Worm (Caenorhabditis elegans) whole organism, L1 larva: ENCODE data around the gene Y22D7AR.6.

ENCODE experiments used
- C16A3.4 ChIP-seq: fragments of 150-350 bp; optimal IDR thresholded peaks from 2 replicates; lab custom pipeline; 2014; ENCODE audit warnings: missing biosample characterization, missing genetic modification characterization
- alr-1 ChIP-seq: fragments of 200-800 bp; sonication (Bioruptor generic); optimal IDR thresholded peaks from 2 replicates; lab custom pipeline; 2018; ENCODE audit warnings: borderline replicate concordance, mild to moderate bottlenecking, missing genetic modification characterization, missing compliant biosample characterization
- aly-2 ChIP-seq: fragments of 150-350 bp; optimal IDR thresholded peaks from 2 replicates; lab custom pipeline; 2014; ENCODE audit warnings: missing biosample characterization, missing genetic modification characterization
- ama-1 ChIP-seq: fragments of 150-350 bp; optimal IDR thresholded peaks from 2 replicates; lab custom pipeline; 2014
- ceh-63 ChIP-seq: fragments of 200-800 bp; sonication (Bioruptor generic); optimal IDR thresholded peaks from 2 replicates; lab custom pipeline; 2018; ENCODE audit warnings: mild to moderate bottlenecking, missing genetic modification characterization, missing compliant biosample characterization
- ceh-8 ChIP-seq: fragments of 200-800 bp; sonication (Bioruptor generic); optimal IDR thresholded peaks from 2 replicates; lab custom pipeline; 2018; ENCODE audit warnings: mild to moderate bottlenecking, missing genetic modification characterization, moderate library complexity, missing compliant biosample characterization
- ceh-88 ChIP-seq: fragments of 200-800 bp; sonication (Bioruptor generic); IDR thresholded peaks from 2 replicates; pipeline ENCODE4 v1.3.6; 2022; ENCODE audit warnings: missing genetic modification characterization, missing compliant biosample characterization
- ceh-90 ChIP-seq: sonication (generic microtip); optimal IDR thresholded peaks from 2 replicates; lab custom pipeline; 2016; ENCODE audit warnings: missing genetic modification characterization, missing compliant biosample characterization
- dsc-1 ChIP-seq: sonication (generic microtip); optimal IDR thresholded peaks from 2 replicates; lab custom pipeline; 2016; ENCODE audit warnings: mild to moderate bottlenecking, missing genetic modification characterization, missing compliant biosample characterization
- efl-1 ChIP-seq, 4 experiments: fragments of 150-350 bp; optimal IDR thresholded peaks in 3 of 4; peaks in 1 of 4; 1 replicate in 1 of 4; 2 replicates in 3 of 4; lab custom pipeline; 2014; ENCODE audit warnings: missing biosample characterization in 2 of 4, missing genetic modification characterization in 2 of 4, missing genetic modification reagents in 2 of 4
- efl-3 ChIP-seq: fragments of 200-800 bp; sonication (Bioruptor generic); optimal IDR thresholded peaks from 2 replicates; lab custom pipeline; 2018; ENCODE audit warnings: mild to moderate bottlenecking, missing genetic modification characterization, missing compliant biosample characterization
- egl-13 ChIP-seq: sonication (generic microtip); optimal IDR thresholded peaks from 2 replicates; lab custom pipeline; 2016; ENCODE audit warnings: missing genotype, missing genetic modification reagents, missing genetic modification characterization, missing compliant biosample characterization
- egl-27 ChIP-seq, 2 experiments: fragments of 150-350 bp in 1 of 2; sonication (generic microtip); optimal IDR thresholded peaks; 3 replicates each; lab custom pipeline; 2017 to 2018; ENCODE audit warnings: missing biosample characterization in 2 of 2, missing genetic modification characterization in 2 of 2, missing genetic modification reagents in 2 of 2
- fkh-10 ChIP-seq: sonication (generic microtip); optimal IDR thresholded peaks from 2 replicates; lab custom pipeline; 2017; ENCODE audit warnings: missing biosample characterization, missing genetic modification reagents, missing genetic modification characterization
- grh-1 ChIP-seq: fragments of 200-800 bp; sonication (Bioruptor generic); IDR thresholded peaks from 2 replicates; pipeline ENCODE4 v1.3.6; 2022; ENCODE audit warnings: missing genetic modification reagents, missing genetic modification characterization, missing compliant biosample characterization
- hlh-4 ChIP-seq: sonication (generic microtip); optimal IDR thresholded peaks from 2 replicates; lab custom pipeline; 2016; ENCODE audit warnings: mild to moderate bottlenecking, missing genetic modification characterization, missing compliant biosample characterization
- hpl-2 ChIP-seq: fragments of 150-350 bp; optimal IDR thresholded peaks from 2 replicates; lab custom pipeline; 2014; ENCODE audit warnings: missing biosample characterization, missing genetic modification reagents, missing genetic modification characterization
- irx-1 ChIP-seq: sonication (generic microtip); optimal IDR thresholded peaks from 2 replicates; lab custom pipeline; 2016; ENCODE audit warnings: missing genetic modification characterization, missing compliant biosample characterization
- isw-1 ChIP-seq: fragments of 200-800 bp; sonication (Bioruptor generic); IDR thresholded peaks from 2 replicates; pipeline ENCODE4 v1.3.6; 2022; ENCODE audit warnings: missing genetic modification characterization, missing compliant biosample characterization
- jun-1 ChIP-seq: fragments of 150-350 bp; optimal IDR thresholded peaks from 2 replicates; lab custom pipeline; 2014; ENCODE audit warnings: missing biosample characterization, missing genetic modification reagents, missing genetic modification characterization
- lin-14 ChIP-seq: fragments of 200-800 bp; sonication (Bioruptor generic); optimal IDR thresholded peaks from 2 replicates; lab custom pipeline; 2018; ENCODE audit warnings: mild to moderate bottlenecking, missing genetic modification characterization, moderate library complexity, missing compliant biosample characterization
- lin-15B ChIP-seq: fragments of 150-350 bp; sonication (generic microtip); optimal IDR thresholded peaks from 3 replicates; lab custom pipeline; 2014; ENCODE audit warnings: missing biosample characterization, missing genetic modification characterization
- lin-35 ChIP-seq, 2 experiments: fragments of 150-350 bp; optimal IDR thresholded peaks; 2 replicates each; lab custom pipeline; 2014; ENCODE audit warnings: missing biosample characterization in 2 of 2, missing genetic modification characterization in 2 of 2, missing genetic modification reagents in 2 of 2
- lin-39 ChIP-seq: fragments of 150-350 bp; optimal IDR thresholded peaks from 2 replicates; lab custom pipeline; 2014; ENCODE audit warnings: missing biosample characterization, missing genetic modification reagents, missing genetic modification characterization
- lir-3 ChIP-seq: sonication (generic microtip); optimal IDR thresholded peaks from 2 replicates; lab custom pipeline; 2016; ENCODE audit warnings: mild to moderate bottlenecking, missing genetic modification characterization, moderate library complexity, missing compliant biosample characterization; ENCODE audit not compliant: poor library complexity
- lsy-2 ChIP-seq, 2 experiments: fragments of 150-350 bp; optimal IDR thresholded peaks; 2 replicates each; lab custom pipeline; 2014; ENCODE audit warnings: missing biosample characterization in 2 of 2, missing genetic modification characterization in 2 of 2
- mdl-1 ChIP-seq, 2 experiments: fragments of 150-350 bp; optimal IDR thresholded peaks; 2 replicates each; lab custom pipeline; 2014 to 2017; ENCODE audit warnings: missing biosample characterization in 2 of 2, missing genetic modification characterization in 2 of 2, inconsistent platforms in 1 of 2
- mef-2 ChIP-seq: fragments of 150-350 bp; optimal IDR thresholded peaks from 2 replicates; lab custom pipeline; 2014; ENCODE audit warnings: missing biosample characterization, missing genetic modification characterization
- mep-1 ChIP-seq: fragments of 150-350 bp; optimal IDR thresholded peaks from 2 replicates; lab custom pipeline; 2014; ENCODE audit warnings: missing biosample characterization, missing genetic modification characterization
- nhr-11 ChIP-seq: fragments of 150-350 bp; optimal IDR thresholded peaks from 2 replicates; lab custom pipeline; 2014; ENCODE audit warnings: missing biosample characterization, missing genetic modification characterization
- nhr-12 ChIP-seq: sonication (generic microtip); optimal IDR thresholded peaks from 2 replicates; lab custom pipeline; 2017; ENCODE audit warnings: missing biosample characterization, missing genetic modification characterization
- nhr-237 ChIP-seq: fragments of 150-350 bp; optimal IDR thresholded peaks from 2 replicates; lab custom pipeline; 2014; ENCODE audit warnings: missing biosample characterization, missing genetic modification characterization
- nhr-71 ChIP-seq: sonication (generic microtip); optimal IDR thresholded peaks from 2 replicates; lab custom pipeline; 2016; ENCODE audit warnings: mild to moderate bottlenecking, missing genetic modification characterization, moderate library complexity, missing compliant biosample characterization
- pag-3 ChIP-seq: sonication (generic microtip); optimal IDR thresholded peaks from 2 replicates; lab custom pipeline; 2017; ENCODE audit warnings: missing genetic modification characterization, mild to moderate bottlenecking, missing compliant biosample characterization, antibody characterized with exemption, borderline replicate concordance; ENCODE audit not compliant: insufficient read depth
- pax-3 ChIP-seq: fragments of 200-800 bp; sonication (Bioruptor generic); optimal IDR thresholded peaks from 2 replicates; lab custom pipeline; 2018; ENCODE audit warnings: mild to moderate bottlenecking, missing genetic modification characterization, moderate library complexity, missing compliant biosample characterization
- rnt-1 ChIP-seq: sonication (generic microtip); optimal IDR thresholded peaks from 2 replicates; lab custom pipeline; 2016; ENCODE audit warnings: mild to moderate bottlenecking, missing genetic modification characterization, moderate library complexity, missing compliant biosample characterization
- sox-4 ChIP-seq: sonication (generic microtip); optimal IDR thresholded peaks from 2 replicates; lab custom pipeline; 2016; ENCODE audit warnings: missing genetic modification characterization, missing compliant biosample characterization
- sptf-1 ChIP-seq: fragments of 150-350 bp; optimal IDR thresholded peaks from 2 replicates; lab custom pipeline; 2014; ENCODE audit warnings: missing biosample characterization, missing genetic modification characterization
- sup-37 ChIP-seq: fragments of 200-800 bp; sonication (Bioruptor generic); optimal IDR thresholded peaks from 2 replicates; lab custom pipeline; 2018; ENCODE audit warnings: mild to moderate bottlenecking, missing genetic modification characterization, missing compliant biosample characterization
- tlp-1 ChIP-seq: fragments of 150-350 bp; optimal IDR thresholded peaks from 2 replicates; lab custom pipeline; 2014; ENCODE audit warnings: missing biosample characterization, missing genetic modification characterization
- unc-130 ChIP-seq: fragments of 150-350 bp; optimal IDR thresholded peaks from 2 replicates; lab custom pipeline; 2017; ENCODE audit warnings: missing biosample characterization, missing genetic modification characterization, inconsistent platforms
- unc-30 ChIP-seq: sonication (generic microtip); optimal IDR thresholded peaks from 2 replicates; lab custom pipeline; 2017; ENCODE audit warnings: missing biosample characterization, missing genetic modification characterization
- unc-62 ChIP-seq: fragments of 150-350 bp; optimal IDR thresholded peaks from 2 replicates; lab custom pipeline; 2014; ENCODE audit warnings: missing biosample characterization, missing genetic modification reagents, missing genetic modification characterization
- unc-86 ChIP-seq: sonication (generic microtip); optimal IDR thresholded peaks from 2 replicates; lab custom pipeline; 2016; ENCODE audit warnings: missing genetic modification characterization, missing compliant biosample characterization
- unc-98 ChIP-seq: fragments of 200-800 bp; sonication (Bioruptor generic); IDR thresholded peaks from 2 replicates; pipeline ENCODE4 v1.3.6; 2022; ENCODE audit warnings: missing genetic modification characterization, missing compliant biosample characterization
- zag-1 ChIP-seq: fragments of 150-350 bp; optimal IDR thresholded peaks from 2 replicates; lab custom pipeline; 2014; ENCODE audit warnings: missing biosample characterization, missing genetic modification characterization
- ztf-11 ChIP-seq, 2 experiments: sonication (generic microtip); optimal IDR thresholded peaks; 2 replicates each; lab custom pipeline; 2016 to 2017; ENCODE audit warnings: missing genetic modification characterization in 2 of 2, missing biosample characterization in 1 of 2, missing compliant biosample characterization in 1 of 2

The Y22D7AR.6 gene

DNA sequence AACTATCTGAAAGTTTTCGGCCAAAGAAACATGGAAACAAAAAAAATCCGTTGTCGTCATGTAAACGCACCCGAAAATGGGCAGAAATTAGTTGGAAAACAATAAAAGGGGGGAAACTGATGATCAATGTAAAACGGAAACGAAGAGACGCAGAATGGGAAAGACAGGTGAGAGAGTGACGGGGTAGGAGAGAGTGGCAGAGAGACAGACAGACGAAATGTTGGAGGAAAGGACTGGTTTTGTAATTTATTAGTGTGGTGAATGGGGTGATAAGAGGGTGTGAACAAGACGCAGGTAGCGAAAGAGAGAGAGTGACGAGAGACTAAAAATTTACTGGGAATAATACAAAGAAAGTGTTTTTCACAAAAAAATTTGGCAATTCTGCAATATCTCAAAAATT, 4.5 kb upstream of the Y22D7AR.6 start (continued):
- TF ChIP-seq pag-3 (tag; lab: Kevin White, UChicago) (no peak), mep-1 (tag; lab: Kevin White, UChicago) (peak; percentile 77), mdl-1 (tag; optimal IDR thresholded peaks at IDR 0.05; lab: Kevin White, UChicago) (peak in 1 of 2 experiments; percentile 89), lsy-2 (tag; optimal IDR thresholded peaks at IDR 0.05; lab: Kevin White, UChicago) (peak; percentile 74 to 80), efl-3 (GFP tag; lab: Kevin White, UChicago) (peak; percentile 5), lir-3 (no peak), efl-1 (optimal IDR thresholded peaks at IDR 0.05; lab: Kevin White, UChicago) (peak; percentile 79 to 80), efl-1 (GFP tag; optimal IDR thresholded peaks at IDR 0.05 in 1 of 2; lab: Kevin White, UChicago) (peak; percentile 30 to 95), zag-1 (tag; lab: Kevin White, UChicago) (no peak), unc-130 (peak; percentile 95), rnt-1 (tag; lab: Kevin White, UChicago) (peak; percentile 90), C16A3.4 (peak; percentile 40), sup-37 (GFP tag; lab: Kevin White, UChicago) (no peak), ceh-88 (no peak), ama-1 (lab: Kevin White, UChicago) (no peak), mef-2 (tag; lab: Kevin White, UChicago) (no peak), lin-14 (peak; percentile 92), sox-4 (no peak), tlp-1 (no peak), ztf-11 (tag; optimal IDR thresholded peaks at IDR 0.05; lab: Kevin White, UChicago) (peak in 1 of 2 experiments; percentile 1), hlh-4 (tag; lab: Kevin White, UChicago) (no peak), dsc-1 (tag; lab: Kevin White, UChicago) (peak; percentile 48), grh-1 (GFP tag; lab: Robert Waterston, UW) (peak; percentile 98), egl-27 (tag; optimal IDR thresholded peaks at IDR 0.05; lab: Kevin White, UChicago) (peak in 1 of 2 experiments; percentile 11), aly-2 (peak; percentile 10), alr-1 (no peak), unc-86 (tag; lab: Kevin White, UChicago) (no peak), jun-1 (tag; lab: Kevin White, UChicago) (peak; percentile 74), nhr-12 (tag; lab: Kevin White, UChicago) (no peak), lin-39 (peak; percentile 76), isw-1 (no peak), hpl-2 (GFP tag; lab: Kevin White, UChicago) (peak; percentile 22), unc-62 (GFP tag; lab: Kevin White, UChicago) (no peak), nhr-71 (tag; lab: Kevin White, UChicago) (peak; percentile 92), nhr-237 (tag; lab: Kevin White, UChicago) (peak; percentile 30), sptf-1 (tag; lab: Kevin White, UChicago) (no peak), irx-1 (peak; percentile 52), ceh-63 (GFP tag; lab: Kevin White, UChicago) (no peak), lin-15B (no peak), lin-35 (GFP tag; optimal IDR thresholded peaks at IDR 0.05; lab: Kevin White, UChicago) (peak; percentile 23 to 86), fkh-10 (no peak), pax-3 (tag; lab: Kevin White, UChicago) (no peak), nhr-11 (tag; lab: Kevin White, UChicago) (no peak), egl-13 (peak; percentile 53), ceh-8 (GFP tag; lab: Kevin White, UChicago) (no peak), unc-30 (tag; lab: Kevin White, UChicago) (no peak), ceh-90 (tag; lab: Kevin White, UChicago) (no peak), unc-98 (GFP tag; lab: Robert Waterston, UW) (no peak; the same call in 1 of the 2 replicates)
